Worm (Caenorhabditis elegans) whole organism, L4 larva: ENCODE results near the gene K07F5.6.
A peak's percentile ranks its signal among the peaks of the same experiment; 100 is the strongest.

ENCODE experiments used
- F10B5.3 ChIP-seq: sonication (generic microtip); optimal IDR thresholded peaks from 2 replicates; lab custom pipeline; 2016; ENCODE audit warnings: mild to moderate bottlenecking, missing genetic modification characterization, missing compliant biosample characterization
- F26F4.8 ChIP-seq: fragments of 200-800 bp; sonication (Bioruptor generic); conservative IDR thresholded peaks from 2 replicates; pipeline ENCODE4 v1.3.6; 2022; ENCODE audit warnings: missing genetic modification characterization, missing compliant biosample characterization
- R02D3.7 ChIP-seq: fragments of 150-350 bp; sonication (generic microtip); optimal IDR thresholded peaks from 3 replicates; lab custom pipeline; 2014; ENCODE audit warnings: missing biosample characterization, missing genetic modification characterization
- T20F7.1 ChIP-seq: fragments of 200-800 bp; sonication (Bioruptor generic); optimal IDR thresholded peaks from 2 replicates; lab custom pipeline; 2018; ENCODE audit warnings: mild to moderate bottlenecking, missing genetic modification characterization, missing compliant biosample characterization
- T26A8.4 ChIP-seq: fragments of 200-800 bp; sonication (Bioruptor generic); IDR thresholded peaks from 2 replicates; pipeline ENCODE4 v1.3.6; 2022; ENCODE audit warnings: missing genetic modification characterization, missing compliant biosample characterization
- Y5F2A.4 ChIP-seq: fragments of 200-800 bp; sonication (Bioruptor generic); optimal IDR thresholded peaks from 2 replicates; lab custom pipeline; 2018; ENCODE audit warnings: mild to moderate bottlenecking, missing genetic modification characterization, missing compliant biosample characterization
- aha-1 ChIP-seq: fragments of 150-350 bp; peaks from one replicate; lab custom pipeline; 2014; ENCODE audit warnings: missing biosample characterization, missing genetic modification characterization
- aly-2 ChIP-seq: sonication (generic microtip); optimal IDR thresholded peaks from 2 replicates; lab custom pipeline; 2018; ENCODE audit warnings: missing biosample characterization, missing genetic modification characterization
- ama-1 ChIP-seq: fragments of 150-350 bp; optimal IDR thresholded peaks from 2 replicates; lab custom pipeline; 2014; ENCODE audit warnings: inconsistent platforms, mixed read lengths
- arid-1 ChIP-seq: fragments of 200-800 bp; sonication (Bioruptor generic); conservative IDR thresholded peaks from 2 replicates; pipeline ENCODE4 v1.3.6; 2022; ENCODE audit warnings: missing genetic modification reagents, missing genetic modification characterization, missing compliant biosample characterization
- attf-4 ChIP-seq: sonication (generic microtip); optimal IDR thresholded peaks from 3 replicates; lab custom pipeline; 2017; ENCODE audit warnings: missing biosample characterization, missing genetic modification characterization
- ceh-82 ChIP-seq: sonication (generic microtip); optimal IDR thresholded peaks from 2 replicates; lab custom pipeline; 2017; ENCODE audit warnings: missing biosample characterization, missing genetic modification characterization
- daf-16 ChIP-seq, 3 experiments: sonication (generic microtip); optimal IDR thresholded peaks; 2 replicates each; lab custom pipeline; 2016 to 2017; ENCODE audit warnings: missing genetic modification characterization in 3 of 3, missing genetic modification reagents in 3 of 3, mild to moderate bottlenecking in 2 of 3, missing compliant biosample characterization in 2 of 3, missing biosample characterization in 1 of 3, moderate library complexity in 1 of 3
- daf-19 ChIP-seq: fragments of 200-800 bp; sonication (Bioruptor generic); conservative IDR thresholded peaks from 2 replicates; pipeline ENCODE4 v1.3.6; 2022; ENCODE audit warnings: missing genetic modification characterization, missing compliant biosample characterization
- daf-8 ChIP-seq: fragments of 200-800 bp; sonication (Bioruptor generic); IDR thresholded peaks from 2 replicates; pipeline ENCODE4 v1.3.6; 2022; ENCODE audit warnings: missing genetic modification characterization, missing compliant biosample characterization
- dpl-1 ChIP-seq: fragments of 150-350 bp; optimal IDR thresholded peaks from 2 replicates; lab custom pipeline; 2014; ENCODE audit warnings: missing biosample characterization, missing genetic modification reagents, missing genetic modification characterization
- dve-1 ChIP-seq: sonication (generic microtip); optimal IDR thresholded peaks from 2 replicates; lab custom pipeline; 2017; ENCODE audit warnings: antibody characterized with exemption, mild to moderate bottlenecking, missing genetic modification characterization, missing compliant biosample characterization; ENCODE audit not compliant: insufficient read depth
- hlh-11 ChIP-seq: fragments of 200-800 bp; sonication (Bioruptor generic); optimal IDR thresholded peaks from 2 replicates; lab custom pipeline; 2018; ENCODE audit warnings: mild to moderate bottlenecking, missing genetic modification characterization, missing compliant biosample characterization
- jun-1 ChIP-seq: fragments of 150-350 bp; optimal IDR thresholded peaks from 2 replicates; lab custom pipeline; 2014; ENCODE audit warnings: missing biosample characterization, missing genetic modification reagents, missing genetic modification characterization
- lin-13 ChIP-seq: fragments of 150-350 bp; optimal IDR thresholded peaks from 2 replicates; lab custom pipeline; 2014; ENCODE audit warnings: missing biosample characterization, missing genetic modification reagents, missing genetic modification characterization
- lin-15B ChIP-seq: fragments of 150-350 bp; sonication (generic microtip); optimal IDR thresholded peaks from 3 replicates; lab custom pipeline; 2014; ENCODE audit warnings: missing biosample characterization, missing genetic modification characterization
- lin-29 ChIP-seq: fragments of 200-800 bp; sonication (Bioruptor generic); IDR thresholded peaks from 2 replicates; pipeline ENCODE4 v1.3.6; 2022; ENCODE audit warnings: missing genetic modification reagents, missing genetic modification characterization, missing compliant biosample characterization
- lin-38 ChIP-seq: fragments of 200-800 bp; sonication (Bioruptor generic); IDR thresholded peaks from 2 replicates; pipeline ENCODE4 v1.3.6; 2022; ENCODE audit warnings: missing genetic modification reagents, missing genetic modification characterization, missing compliant biosample characterization
- lir-3 ChIP-seq: sonication (generic microtip); optimal IDR thresholded peaks from 2 replicates; lab custom pipeline; 2016; ENCODE audit warnings: mild to moderate bottlenecking, missing genetic modification characterization, missing compliant biosample characterization
- mdt-29 ChIP-seq: fragments of 200-800 bp; sonication (Bioruptor generic); IDR thresholded peaks from 2 replicates; pipeline ENCODE4 v1.3.6; 2022; ENCODE audit warnings: missing genetic modification reagents, missing genetic modification characterization, missing compliant biosample characterization
- mes-2 ChIP-seq: sonication (generic microtip); optimal IDR thresholded peaks from 2 replicates; lab custom pipeline; 2016; ENCODE audit warnings: missing genotype, mild to moderate bottlenecking, missing genetic modification characterization, missing compliant biosample characterization; ENCODE audit not compliant: poor library complexity, severe bottlenecking
- nhr-111 ChIP-seq: fragments of 200-800 bp; sonication (Bioruptor generic); optimal IDR thresholded peaks from 2 replicates; lab custom pipeline; 2018; ENCODE audit warnings: mild to moderate bottlenecking, missing genetic modification characterization, missing compliant biosample characterization
- nhr-237 ChIP-seq: sonication (generic microtip); optimal IDR thresholded peaks from 2 replicates; lab custom pipeline; 2017; ENCODE audit warnings: missing biosample characterization, missing genetic modification characterization
- nhr-28 ChIP-seq: fragments of 150-350 bp; optimal IDR thresholded peaks from 2 replicates; lab custom pipeline; 2014; ENCODE audit warnings: missing biosample characterization, missing genetic modification characterization
- nhr-77 ChIP-seq: fragments of 150-350 bp; optimal IDR thresholded peaks from 2 replicates; lab custom pipeline; 2014; ENCODE audit warnings: missing biosample characterization, missing genetic modification characterization
- saeg-2 ChIP-seq: fragments of 200-800 bp; sonication (Bioruptor generic); IDR thresholded peaks from 2 replicates; pipeline ENCODE4 v1.3.6; 2022; ENCODE audit warnings: missing genetic modification reagents, missing genetic modification characterization, missing compliant biosample characterization
- snpc-1.2 ChIP-seq: fragments of 200-800 bp; sonication (Bioruptor generic); IDR thresholded peaks from 2 replicates; pipeline ENCODE4 v1.3.6; 2022; ENCODE audit warnings: missing genetic modification reagents, missing genetic modification characterization, missing compliant biosample characterization
- spr-1 ChIP-seq: sonication (generic microtip); optimal IDR thresholded peaks from 2 replicates; lab custom pipeline; 2016; ENCODE audit warnings: mild to moderate bottlenecking, missing genetic modification characterization, missing compliant biosample characterization
- spr-3 ChIP-seq: fragments of 200-800 bp; sonication (Bioruptor generic); optimal IDR thresholded peaks from 2 replicates; lab custom pipeline; 2018; ENCODE audit warnings: mild to moderate bottlenecking, missing genetic modification characterization, missing compliant biosample characterization
- tra-1 ChIP-seq: fragments of 200-800 bp; sonication (Bioruptor generic); IDR thresholded peaks from 2 replicates; pipeline ENCODE4 v1.3.6; 2022; ENCODE audit warnings: missing genetic modification reagents, missing genetic modification characterization, missing compliant biosample characterization
- unc-130 ChIP-seq: sonication (generic microtip); optimal IDR thresholded peaks from 2 replicates; lab custom pipeline; 2016; ENCODE audit warnings: missing genetic modification reagents, missing genetic modification characterization, missing compliant biosample characterization
- unc-62 ChIP-seq, 3 experiments: fragments of 150-350 bp in 1 of 3; sonication (generic microtip); optimal IDR thresholded peaks in 2 of 3; peaks in 1 of 3; 1 replicate in 1 of 3; 2 replicates in 2 of 3; lab custom pipeline; 2014 to 2017; ENCODE audit warnings: missing biosample characterization in 3 of 3, missing genetic modification characterization in 3 of 3, missing genetic modification reagents in 3 of 3, missing genotype in 1 of 3
- vab-7 ChIP-seq: fragments of 200-800 bp; sonication (Bioruptor generic); IDR thresholded peaks from 2 replicates; pipeline ENCODE4 v1.3.6; 2022; ENCODE audit warnings: missing genetic modification reagents, missing genetic modification characterization, missing compliant biosample characterization
- zfp-3 ChIP-seq: fragments of 200-800 bp; sonication (Bioruptor generic); conservative IDR thresholded peaks from 2 replicates; pipeline ENCODE4 v1.3.6; 2022; ENCODE audit warnings: missing genetic modification reagents, missing genetic modification characterization, missing compliant biosample characterization
- ztf-7 ChIP-seq: fragments of 150-350 bp; optimal IDR thresholded peaks from 2 replicates; lab custom pipeline; 2014; ENCODE audit warnings: missing biosample characterization, missing genetic modification characterization

The K07F5.6 gene

DNA sequence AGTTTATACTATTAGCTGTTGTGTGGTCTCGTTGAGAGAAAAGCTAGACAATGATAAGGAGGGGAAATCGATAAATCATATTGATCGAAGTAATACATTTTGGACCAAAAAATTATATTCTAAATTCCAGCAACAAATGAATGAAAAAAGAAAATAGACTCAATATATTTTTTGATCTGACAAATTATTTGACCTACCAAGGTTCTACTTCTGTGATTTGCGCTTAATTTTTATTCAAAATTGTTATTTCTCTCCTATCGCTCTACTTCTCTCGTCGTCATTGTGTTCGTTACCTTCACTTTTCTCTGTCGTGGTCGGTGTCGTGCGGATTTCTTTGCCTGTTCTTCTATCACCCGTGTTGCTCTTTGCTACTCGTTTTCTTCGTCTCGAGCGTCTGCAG is 12.5 kb upstream of the K07F5.6 start:
- TF ChIP-seq daf-8 (no peak), ztf-7 (tag; lab: Kevin White, UChicago) (no peak), spr-1 (tag; lab: Kevin White, UChicago) (no peak), dve-1 (no peak), unc-130 (no peak), lir-3 (tag; lab: Kevin White, UChicago) (no peak), mdt-29 (GFP tag; lab: Robert Waterston, UW) (no peak), saeg-2 (GFP tag; lab: Robert Waterston, UW) (no peak)

DNA sequence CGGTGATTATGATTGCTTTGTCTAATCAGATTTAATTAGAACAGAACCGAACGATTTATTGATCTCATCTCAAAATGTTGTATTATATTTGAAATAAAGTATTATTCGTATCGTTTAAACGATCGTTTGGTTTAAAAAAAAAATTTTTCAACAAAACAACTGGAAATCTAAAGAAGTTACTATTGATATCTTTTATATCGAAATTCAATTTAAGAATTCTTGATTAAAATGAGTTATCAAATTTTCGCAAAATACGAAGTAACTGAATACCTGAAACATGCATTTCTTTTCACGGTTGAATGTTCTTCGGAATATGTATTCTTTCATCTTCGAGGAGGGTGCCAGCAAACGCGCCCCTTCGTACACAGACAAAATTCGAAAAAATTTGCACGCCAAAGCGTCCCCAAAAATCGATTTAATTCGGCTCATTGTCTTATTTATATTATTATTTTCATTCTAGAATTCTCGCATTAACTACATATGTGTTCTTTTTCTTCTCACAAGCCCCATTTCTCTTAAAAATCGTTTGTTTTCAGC is 11.5 kb upstream of the K07F5.6 start, which contains the start of gene npp-1:
npp-1 (plus strand) TSS at position 537 of the 537 bp plus-strand sequence.
- peak; percentile 20 for TF ChIP-seq dve-1
- TF ChIP-seq nhr-237 (tag; lab: Kevin White, UChicago): no peak
- TF ChIP-seq spr-1 (tag; lab: Kevin White, UChicago): no peak
- no peak for TF ChIP-seq daf-16 (GFP tag; optimal IDR thresholded peaks at IDR 0.05; lab: Kevin White, UChicago)
- TF ChIP-seq daf-16 (tag; optimal IDR thresholded peaks at IDR 0.05; lab: Kevin White, UChicago): peak; percentile 12
- TF ChIP-seq mes-2 (tag; lab: Kevin White, UChicago): peak; percentile 88
- TF ChIP-seq unc-62 (GFP tag; optimal IDR thresholded peaks at IDR 0.05 in 1 of 2; lab: Kevin White, UChicago): peak in 1 of 2 experiments; percentile 92
- no peak for TF ChIP-seq unc-62 (tag; optimal IDR thresholded peaks at IDR 0.05; lab: Kevin White, UChicago)
- no peak for TF ChIP-seq snpc-1.2
- TF ChIP-seq Y5F2A.4: no peak
- TF ChIP-seq lin-38: peak; percentile 86
- TF ChIP-seq spr-3: no peak
- TF ChIP-seq jun-1: no peak
- TF ChIP-seq T20F7.1 (GFP tag; lab: Kevin White, UChicago): peak; percentile 7
- no peak for TF ChIP-seq hlh-11 (tag; lab: Kevin White, UChicago)
- TF ChIP-seq attf-4: no peak
- TF ChIP-seq aha-1 (tag; lab: Kevin White, UChicago): peak; percentile 57
- TF ChIP-seq dpl-1 (GFP tag; lab: Kevin White, UChicago): peak; percentile 55
- TF ChIP-seq nhr-28: peak; percentile 17
- no peak for TF ChIP-seq nhr-111
- TF ChIP-seq tra-1 (GFP tag; lab: Robert Waterston, UW): no peak
- no peak for TF ChIP-seq F10B5.3
- 0 out of 2 replicates have a peak, but pooled peaks have one; percentile 5 for TF ChIP-seq vab-7 (GFP tag; lab: Robert Waterston, UW)
- no peak for TF ChIP-seq lin-29 (GFP tag; lab: Robert Waterston, UW)
- TF ChIP-seq aly-2 (tag; lab: Kevin White, UChicago): no peak
- no peak for TF ChIP-seq F26F4.8 (GFP tag; lab: Robert Waterston, UW)
- peak; percentile 28 for TF ChIP-seq nhr-77 (tag; lab: Kevin White, UChicago)
- TF ChIP-seq lin-13 (GFP tag; lab: Kevin White, UChicago): peak; percentile 30
- no peak for TF ChIP-seq arid-1
- TF ChIP-seq unc-130: peak; percentile 10

DNA sequence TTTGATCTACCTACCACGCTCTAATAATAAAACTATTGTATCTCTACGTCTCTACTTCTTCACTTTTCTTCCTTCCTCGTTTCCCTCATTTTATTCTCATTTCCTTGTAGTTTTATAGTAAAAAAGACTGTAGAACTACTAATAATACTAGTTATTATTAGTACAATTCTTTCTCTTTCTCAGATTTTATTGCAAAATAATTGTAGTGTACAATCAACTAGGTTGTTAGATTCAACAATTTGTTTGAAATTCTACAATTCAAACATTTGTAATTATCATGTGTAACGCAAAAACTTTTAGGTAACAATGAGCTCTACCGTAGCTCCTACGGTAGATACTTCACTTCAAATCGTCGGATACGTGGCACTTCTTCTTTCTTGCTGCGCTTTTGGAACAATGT is 9.2 kb upstream of the K07F5.6 start, which contains the start of gene K07F5.12:
K07F5.12 (plus strand) TSS at position 301 of the 400 bp plus-strand sequence.
- no peak for TF ChIP-seq lin-29 (GFP tag; lab: Robert Waterston, UW)
- no peak for TF ChIP-seq saeg-2 (GFP tag; lab: Robert Waterston, UW)
- TF ChIP-seq lin-15B: no peak
- no peak for TF ChIP-seq R02D3.7
- no peak for TF ChIP-seq zfp-3 (GFP tag; lab: Robert Waterston, UW)
- TF ChIP-seq spr-3: no peak
- TF ChIP-seq ceh-82: no peak
- no peak for TF ChIP-seq arid-1
- no peak for TF ChIP-seq T26A8.4 (GFP tag; lab: Robert Waterston, UW)
- TF ChIP-seq ama-1 (lab: Kevin White, UChicago): no peak
- no peak for TF ChIP-seq daf-19 (GFP tag; lab: Robert Waterston, UW)
- TF ChIP-seq spr-1 (tag; lab: Kevin White, UChicago): no peak
